Fruit fly (Drosophila melanogaster): ENCODE data around the gene Ada2b.

- TF ChIP-seq insv (optimal IDR thresholded peaks at IDR 0.05) (no peak), Myc (optimal IDR thresholded peaks at IDR 0.05) (no peak), psq (optimal IDR thresholded peaks at IDR 0.05) (no peak), h (optimal IDR thresholded peaks at IDR 0.05) (no peak)
These were observed 34.9 kb downstream of the Ada2b start for dm6 chr3R:8205292-8205893.
